Fruit fly (Drosophila melanogaster) whole organism, embryonic: Measurements from ENCODE around the gene Hmt4-20.

ENCODE experiments used
- Ada2b ChIP-seq: fragments of 200-800 bp; sonication (Bioruptor generic); IDR thresholded peaks from 2 replicates; pipeline ENCODE4 v1.3.6; 2022; ENCODE audit warnings: missing biosample characterization, missing genetic modification characterization
- BEAF-32 ChIP-seq: fragments of 200-800 bp; sonication (Bioruptor generic); optimal IDR thresholded peaks from 3 replicates; lab custom pipeline; 2017; ENCODE audit warnings: missing biosample characterization, missing genetic modification characterization, mild to moderate bottlenecking, moderate library complexity, missing genetic modification reagents
- CG11456 ChIP-seq: fragments of 200-800 bp; sonication (Bioruptor generic); IDR thresholded peaks from 3 replicates; pipeline ENCODE4 v1.3.6; 2022; ENCODE audit warnings: missing biosample characterization, missing genetic modification characterization
- CG11695 ChIP-seq: fragments of 200-800 bp; sonication (Bioruptor generic); IDR thresholded peaks from 3 replicates; pipeline ENCODE4 v1.3.6; 2022; ENCODE audit warnings: missing biosample characterization, missing genetic modification characterization
- CG13894 ChIP-seq: fragments of 200-800 bp; sonication (Bioruptor generic); optimal IDR thresholded peaks from 3 replicates; lab custom pipeline; 2018; ENCODE audit warnings: missing biosample characterization, mild to moderate bottlenecking, missing genetic modification characterization, moderate library complexity
- CG15011 ChIP-seq: fragments of 200-800 bp; sonication (Bioruptor generic); optimal IDR thresholded peaks from 3 replicates; lab custom pipeline; 2018; ENCODE audit warnings: missing biosample characterization, mild to moderate bottlenecking, missing genetic modification characterization
- CG15479 ChIP-seq: fragments of 200-800 bp; sonication (Bioruptor generic); optimal IDR thresholded peaks from 3 replicates; lab custom pipeline; 2019; ENCODE audit warnings: missing biosample characterization, mild to moderate bottlenecking, missing genetic modification characterization, moderate library complexity
- CG18262 ChIP-seq: fragments of 200-800 bp; optimal IDR thresholded peaks from 3 replicates; lab custom pipeline; 2019; ENCODE audit warnings: missing biosample characterization, mild to moderate bottlenecking, missing genetic modification characterization, moderate library complexity
- CG2129 ChIP-seq: fragments of 200-800 bp; sonication (Bioruptor generic); IDR thresholded peaks from 2 replicates; pipeline ENCODE4 v1.3.6; 2022; ENCODE audit warnings: missing biosample characterization, missing genetic modification characterization; ENCODE audit not compliant: partially characterized antibody
- CG30403 ChIP-seq: fragments of 200-800 bp; sonication (Bioruptor generic); optimal IDR thresholded peaks from 3 replicates; lab custom pipeline; 2016; ENCODE audit warnings: missing biosample characterization, missing genetic modification characterization
- CG31365 ChIP-seq: fragments of 200-800 bp; sonication (Bioruptor generic); optimal IDR thresholded peaks from 2 replicates; lab custom pipeline; 2018; ENCODE audit warnings: missing biosample characterization, mild to moderate bottlenecking, missing genetic modification characterization
- CG4730 ChIP-seq: fragments of 200-800 bp; sonication (Bioruptor generic); IDR thresholded peaks from 2 replicates; pipeline ENCODE4 v1.3.6; 2022; ENCODE audit warnings: missing biosample characterization, missing genetic modification characterization
- CG6689 ChIP-seq: fragments of 200-800 bp; sonication (Bioruptor generic); IDR thresholded peaks from 2 replicates; pipeline ENCODE4 v1.3.6; 2022; ENCODE audit warnings: missing biosample characterization, missing genetic modification characterization
- CG7372 ChIP-seq: fragments of 200-800 bp; sonication (Bioruptor generic); IDR thresholded peaks from 2 replicates; pipeline ENCODE4 v1.3.6; 2022; ENCODE audit warnings: missing biosample characterization, missing genetic modification characterization
- CG9609 ChIP-seq: fragments of 200-800 bp; sonication (Bioruptor generic); optimal IDR thresholded peaks from 3 replicates; lab custom pipeline; 2016; ENCODE audit warnings: missing biosample characterization, missing genetic modification characterization
- CG9797 ChIP-seq: fragments of 200-800 bp; sonication (Bioruptor generic); optimal IDR thresholded peaks from 3 replicates; lab custom pipeline; 2018; ENCODE audit warnings: missing biosample characterization, mild to moderate bottlenecking, missing genetic modification characterization
- CHES-1-like ChIP-seq: fragments of 200-800 bp; sonication (Bioruptor generic); optimal IDR thresholded peaks from 2 replicates; lab custom pipeline; 2016; ENCODE audit warnings: missing biosample characterization, missing genetic modification characterization
- CkIIα-i1 ChIP-seq: fragments of 200-800 bp; sonication (Bioruptor generic); IDR thresholded peaks from 2 replicates; pipeline ENCODE4 v1.3.6; 2022; ENCODE audit warnings: missing biosample characterization, missing genetic modification characterization
- Doc2 ChIP-seq: fragments of 200-800 bp; sonication (Bioruptor generic); IDR thresholded peaks from 2 replicates; pipeline ENCODE4 v1.3.6; 2022; ENCODE audit warnings: missing biosample characterization, missing genetic modification characterization
- Eip74EF ChIP-seq, 2 experiments: fragments of 200-800 bp in 1 of 2; fragments of >200 bp in 1 of 2; sonication (Bioruptor generic) in 1 of 2; optimal IDR thresholded peaks; 2 replicates each; lab custom pipeline; 2017 to 2019; ENCODE audit warnings: missing biosample characterization in 2 of 2, missing genetic modification characterization in 2 of 2, mild to moderate bottlenecking in 1 of 2, moderate library complexity in 1 of 2
- Elba2 ChIP-seq: fragments of 200-800 bp; sonication (Bioruptor generic); optimal IDR thresholded peaks from 3 replicates; lab custom pipeline; 2016; ENCODE audit warnings: missing biosample characterization, missing genetic modification characterization
- Ets97D ChIP-seq: fragments of 200-800 bp; sonication (Bioruptor generic); optimal IDR thresholded peaks from 3 replicates; lab custom pipeline; 2016; ENCODE audit warnings: missing biosample characterization, missing genetic modification characterization
- HHEX ChIP-seq: fragments of 200-800 bp; sonication (Bioruptor generic); optimal IDR thresholded peaks from 3 replicates; lab custom pipeline; 2017; ENCODE audit warnings: missing biosample characterization, mild to moderate bottlenecking, missing genetic modification characterization, missing genetic modification reagents
- MESR4 ChIP-seq: fragments of 200-800 bp; sonication (Bioruptor generic); optimal IDR thresholded peaks from 2 replicates; lab custom pipeline; 2018; ENCODE audit warnings: missing biosample characterization, mild to moderate bottlenecking, missing genetic modification characterization, moderate library complexity
- Nf-YC ChIP-seq: fragments of 200-800 bp; optimal IDR thresholded peaks from 3 replicates; lab custom pipeline; 2019; ENCODE audit warnings: missing biosample characterization, mild to moderate bottlenecking, missing genetic modification characterization, moderate library complexity
- Ptx1 ChIP-seq: fragments of 200-800 bp; sonication (Bioruptor generic); IDR thresholded peaks from 2 replicates; pipeline ENCODE4 v1.3.6; 2022; ENCODE audit warnings: missing biosample characterization, missing genetic modification characterization
- Taf1 ChIP-seq: fragments of 200-800 bp; sonication (Bioruptor generic); IDR thresholded peaks from 2 replicates; pipeline ENCODE4 v1.3.6; 2022; ENCODE audit warnings: missing biosample characterization, missing genetic modification characterization
- Xrp1 ChIP-seq: fragments of 200-800 bp; sonication (Bioruptor generic); IDR thresholded peaks from 2 replicates; pipeline ENCODE4 v1.3.6; 2022; ENCODE audit warnings: missing biosample characterization, missing genetic modification characterization
- aop ChIP-seq: fragments of 200-800 bp; sonication (Bioruptor generic); IDR thresholded peaks from 2 replicates; pipeline ENCODE4 v1.3.6; 2022; ENCODE audit warnings: missing biosample characterization, missing genetic modification characterization
- br ChIP-seq: fragments of >200 bp; optimal IDR thresholded peaks from 2 replicates; lab custom pipeline; 2017
- crc ChIP-seq: fragments of 200-800 bp; sonication (Bioruptor generic); optimal IDR thresholded peaks from 2 replicates; lab custom pipeline; 2016; ENCODE audit warnings: missing biosample characterization, missing genetic modification characterization
- da ChIP-seq: fragments of 200-800 bp; sonication (Bioruptor generic); optimal IDR thresholded peaks from 2 replicates; lab custom pipeline; 2016; ENCODE audit warnings: missing biosample characterization, missing genetic modification characterization
- danr ChIP-seq: fragments of 200-800 bp; sonication (Bioruptor generic); IDR thresholded peaks from 2 replicates; pipeline ENCODE4 v1.3.6; 2022; ENCODE audit warnings: missing biosample characterization, missing genetic modification characterization
- dimm ChIP-seq: fragments of 200-800 bp; sonication (Bioruptor generic); IDR thresholded peaks from 2 replicates; pipeline ENCODE4 v1.3.6; 2022; ENCODE audit warnings: missing biosample characterization, missing genetic modification characterization
- disco-r ChIP-seq: fragments of 200-800 bp; sonication (Bioruptor generic); optimal IDR thresholded peaks from 2 replicates; lab custom pipeline; 2016; ENCODE audit warnings: missing biosample characterization, missing genetic modification characterization
- gro ChIP-seq: fragments of 200-800 bp; sonication (Bioruptor generic); optimal IDR thresholded peaks from 2 replicates; lab custom pipeline; 2016; ENCODE audit warnings: missing biosample characterization, missing genetic modification characterization
- kay ChIP-seq: fragments of 200-800 bp; sonication (Bioruptor generic); optimal IDR thresholded peaks from 2 replicates; lab custom pipeline; 2016; ENCODE audit warnings: missing biosample characterization, missing genetic modification characterization
- lola ChIP-seq, 3 experiments: fragments of >200 bp in 2 of 3; fragments of 200-800 bp in 1 of 3; sonication (Bioruptor generic) in 1 of 3; optimal IDR thresholded peaks; 2 replicates each; lab custom pipeline; 2017 to 2019; ENCODE audit warnings: missing biosample characterization in 3 of 3, missing genetic modification characterization in 3 of 3, mild to moderate bottlenecking in 1 of 3, moderate library complexity in 1 of 3
- mld ChIP-seq: fragments of 200-800 bp; sonication (Bioruptor generic); IDR thresholded peaks from 3 replicates; pipeline ENCODE4 v1.3.6; 2022; ENCODE audit warnings: missing biosample characterization, missing genetic modification characterization; ENCODE audit not compliant: partially characterized antibody
- odd ChIP-seq: fragments of 200-800 bp; sonication (Bioruptor generic); optimal IDR thresholded peaks from 2 replicates; lab custom pipeline; 2017; ENCODE audit warnings: missing biosample characterization, mild to moderate bottlenecking, missing genetic modification characterization
- org-1 ChIP-seq: fragments of 200-800 bp; sonication (Bioruptor generic); optimal IDR thresholded peaks from 2 replicates; lab custom pipeline; 2017; ENCODE audit warnings: missing biosample characterization, missing genetic modification characterization
- pb ChIP-seq: fragments of 200-800 bp; sonication (Bioruptor generic); optimal IDR thresholded peaks from 3 replicates; lab custom pipeline; 2016; ENCODE audit warnings: missing biosample characterization, missing genetic modification characterization
- peb ChIP-seq: fragments of 200-800 bp; sonication (Bioruptor generic); IDR thresholded peaks from 2 replicates; pipeline ENCODE4 v1.3.6; 2022; ENCODE audit warnings: missing biosample characterization, missing genetic modification characterization
- prd ChIP-seq, 3 experiments: fragments of >200 bp in 2 of 3; fragments of 200-800 bp in 1 of 3; sonication (Bioruptor generic) in 1 of 3; optimal IDR thresholded peaks in 2 of 3; IDR thresholded peaks in 1 of 3; 2 replicates in 2 of 3; 3 replicates in 1 of 3; pipeline versions ENCODE4 v1.3.6 to Lab custom; 2017 to 2022; ENCODE audit warnings: missing biosample characterization in 1 of 3, missing genetic modification characterization in 1 of 3
- scrt ChIP-seq: fragments of 200-800 bp; sonication (Bioruptor generic); optimal IDR thresholded peaks from 2 replicates; lab custom pipeline; 2018; ENCODE audit warnings: missing biosample characterization, mild to moderate bottlenecking, missing genetic modification characterization, moderate library complexity
- sd ChIP-seq: fragments of 200-800 bp; sonication (Bioruptor generic); optimal IDR thresholded peaks from 3 replicates; lab custom pipeline; 2018; ENCODE audit warnings: missing biosample characterization, mild to moderate bottlenecking, missing genetic modification characterization, moderate library complexity
- tll ChIP-seq, 2 experiments: fragments of 200-800 bp in 1 of 2; fragments of >200 bp in 1 of 2; sonication (Bioruptor generic) in 1 of 2; optimal IDR thresholded peaks; 2 replicates each; lab custom pipeline; 2017 to 2019; ENCODE audit warnings: missing biosample characterization in 2 of 2, missing genetic modification characterization in 2 of 2, mild to moderate bottlenecking in 1 of 2, moderate library complexity in 1 of 2
- unpg ChIP-seq: fragments of 200-800 bp; sonication (Bioruptor generic); optimal IDR thresholded peaks from 3 replicates; lab custom pipeline; 2018; ENCODE audit warnings: missing biosample characterization, mild to moderate bottlenecking, missing genetic modification characterization, moderate library complexity
- yki ChIP-seq: fragments of >200 bp; optimal IDR thresholded peaks from 3 replicates; lab custom pipeline; 2018

The Hmt4-20 gene

dm6 chrX:629239-629821, 26.5 kb downstream of the Hmt4-20 start, which contains the start of the genes RpL36 and Mybbp1A (continued):
- TF ChIP-seq pb (GFP tag; lab: Kevin White, UChicago): peak; percentile 76
- TF ChIP-seq CG2129 (GFP tag; lab: Robert Waterston, UW): peak; percentile 53
- 0 out of 3 replicates have a peak, but pooled peaks have one; percentile 36 for TF ChIP-seq CG11695 (GFP tag; lab: Robert Waterston, UW)
- TF ChIP-seq unpg (GFP tag; lab: Kevin White, UChicago): peak; percentile 66
- TF ChIP-seq CG18262: peak; percentile 35
- no peak for TF ChIP-seq Taf1
- no peak for TF ChIP-seq Elba2 (GFP tag; lab: Kevin White, UChicago)
- peak; percentile 68 for TF ChIP-seq CG13894 (tag; lab: Kevin White, UChicago)
- peak; percentile 41 for TF ChIP-seq Nf-YC (tag; lab: Kevin White, UChicago)
- TF ChIP-seq mld (GFP tag; lab: Robert Waterston, UW): peak; percentile 64; the same call in 2 of the 3 replicates
- peak; percentile 4 for TF ChIP-seq CG15479 (GFP tag; lab: Kevin White, UChicago)
- TF ChIP-seq org-1 (GFP tag; lab: Kevin White, UChicago): peak; percentile 72
- peak; percentile 72 for TF ChIP-seq CG30403 (GFP tag; lab: Kevin White, UChicago)
- TF ChIP-seq Ada2b: 0 out of 2 replicates have a peak, but pooled peaks have one; percentile 16
- TF ChIP-seq da: peak; percentile 66
- peak; percentile 52 for TF ChIP-seq crc (GFP tag; lab: Kevin White, UChicago)
- TF ChIP-seq Ets97D (GFP tag; lab: Kevin White, UChicago): peak; percentile 99
- peak; percentile 48; the same call in 1 of the 2 replicates for TF ChIP-seq CG6689 (GFP tag; lab: Robert Waterston, UW)
- TF ChIP-seq CG9609: peak; percentile 73
- peak; percentile 78 for TF ChIP-seq HHEX
- no peak for TF ChIP-seq Doc2 (GFP tag; lab: Robert Waterston, UW)
- peak; percentile 75 for TF ChIP-seq CG15011 (GFP tag; lab: Kevin White, UChicago)
- no peak for TF ChIP-seq tll (GFP tag; optimal IDR thresholded peaks at IDR 0.05; lab: Kevin White, UChicago)
- peak; percentile 85 for TF ChIP-seq CHES-1-like (GFP tag; lab: Kevin White, UChicago)
- peak; percentile 60 for TF ChIP-seq odd (GFP tag; lab: Kevin White, UChicago)
- TF ChIP-seq danr (GFP tag; lab: Robert Waterston, UW): no peak
- peak in 1 of 3 experiments; percentile 42 for TF ChIP-seq lola (GFP tag; optimal IDR thresholded peaks at IDR 0.05; lab: Kevin White, UChicago)
- TF ChIP-seq MESR4 (GFP tag; lab: Kevin White, UChicago): peak; percentile 98
- TF ChIP-seq Xrp1: 0 out of 2 replicates have a peak, but pooled peaks have one; percentile 17
- peak; percentile 41; the same call in 1 of the 2 replicates for TF ChIP-seq CG4730 (GFP tag; lab: Robert Waterston, UW)
- peak; percentile 96 for TF ChIP-seq BEAF-32 (GFP tag; lab: Kevin White, UChicago)
- TF ChIP-seq CkIIα-i1 (GFP tag; lab: Robert Waterston, UW): no peak
- TF ChIP-seq CG9797: peak; percentile 68
- TF ChIP-seq kay (GFP tag; lab: Kevin White, UChicago): no peak
- TF ChIP-seq gro (GFP tag; lab: Kevin White, UChicago): peak; percentile 83
- peak; percentile 54; the same call in 1 of the 2 replicates for TF ChIP-seq CG7372 (GFP tag; lab: Robert Waterston, UW)
- no peak for TF ChIP-seq prd (optimal IDR thresholded peaks at IDR 0.05; lab: Kevin White, UChicago)
- peak; percentile 60 for TF ChIP-seq prd (GFP tag; IDR thresholded peaks at IDR 0.05; lab: Robert Waterston, UW)
- no peak for TF ChIP-seq sd
- TF ChIP-seq yki (lab: Kevin White, UChicago): no peak
- TF ChIP-seq Ptx1 (GFP tag; lab: Robert Waterston, UW): peak; percentile 63
- no peak for TF ChIP-seq br (lab: Kevin White, UChicago)
- peak; percentile 79; the same call in 2 of the 3 replicates for TF ChIP-seq CG11456 (GFP tag; lab: Robert Waterston, UW)
- no peak for TF ChIP-seq peb
- peak; percentile 62 for TF ChIP-seq scrt (GFP tag; lab: Kevin White, UChicago)
- no peak for TF ChIP-seq dimm (GFP tag; lab: Robert Waterston, UW)
- no peak for TF ChIP-seq aop (GFP tag; lab: Robert Waterston, UW)
- peak; percentile 64 for TF ChIP-seq disco-r (GFP tag; lab: Kevin White, UChicago)
- TF ChIP-seq Eip74EF (GFP tag; optimal IDR thresholded peaks at IDR 0.05; lab: Kevin White, UChicago): peak in 1 of 2 experiments; percentile 36
- TF ChIP-seq CG31365 (tag; lab: Kevin White, UChicago): peak; percentile 42
